Fruit fly (Drosophila melanogaster): ENCODE results near the gene Meltrin.

Meltrin gene

dm6 chr3R:14692230-14692970 is 4.7 kb downstream of the Meltrin start (continued):
- TF ChIP-seq D (optimal IDR thresholded peaks at IDR 0.05): no peak
- TF ChIP-seq D (GFP tag; optimal IDR thresholded peaks at IDR 0.05): peak; percentile 80

- TF ChIP-seq CG3838 (GFP tag; optimal IDR thresholded peaks at IDR 0.05) (no peak), jing (GFP tag; optimal IDR thresholded peaks at IDR 0.05) (no peak), bsh (GFP tag; optimal IDR thresholded peaks at IDR 0.05) (peak in 1 of 2 experiments; percentile 36), bigmax (GFP tag; optimal IDR thresholded peaks at IDR 0.05) (no peak), CG7839 (tag; optimal IDR thresholded peaks at IDR 0.05) (peak; percentile 3), Hmx (GFP tag; optimal IDR thresholded peaks at IDR 0.05) (no peak), Mrtf (GFP tag; IDR thresholded peaks at IDR 0.05) (no peak), D19B (GFP tag; optimal IDR thresholded peaks at IDR 0.05) (no peak), CG13123 (GFP tag; optimal IDR thresholded peaks at IDR 0.05) (no peak), CG6175 (GFP tag; IDR thresholded peaks at IDR 0.05) (no peak), CG1024 (GFP tag; IDR thresholded peaks at IDR 0.05) (no peak), crol (GFP tag; IDR thresholded peaks at IDR 0.05) (no peak), CG9727 (GFP tag; optimal IDR thresholded peaks at IDR 0.05) (peak; percentile 19), fd102C (GFP tag; optimal IDR thresholded peaks at IDR 0.05) (no peak), CG10979 (tag; optimal IDR thresholded peaks at IDR 0.05) (no peak), toy (GFP tag; IDR thresholded peaks at IDR 0.05) (no peak), CG17568 (GFP tag; optimal IDR thresholded peaks at IDR 0.05) (no peak), Adf1 (GFP tag; IDR thresholded peaks at IDR 0.05) (no peak), CG17359 (tag; optimal IDR thresholded peaks at IDR 0.05) (peak; percentile 4), CG31224 (GFP tag; IDR thresholded peaks at IDR 0.05) (no peak), CoRest (tag; optimal IDR thresholded peaks at IDR 0.05) (peak; percentile 24), CG17328 (GFP tag; IDR thresholded peaks at IDR 0.05) (no peak), pan (optimal IDR thresholded peaks at IDR 0.05) (no peak), pan (GFP tag; optimal IDR thresholded peaks at IDR 0.05 in 1 of 2, IDR thresholded peaks at IDR 0.05 in 1 of 2) (no peak), CG12391 (tag; optimal IDR thresholded peaks at IDR 0.05) (peak; percentile 18), ssp (GFP tag; IDR thresholded peaks at IDR 0.05) (no peak), ken (GFP tag; IDR thresholded peaks at IDR 0.05) (no peak), CG6791 (GFP tag; IDR thresholded peaks at IDR 0.05; ENCODE audit: partially characterized antibody) (0 out of 3 replicates have a peak, but pooled peaks have one; percentile 20), z (GFP tag; IDR thresholded peaks at IDR 0.05) (no peak), CG12299 (tag; optimal IDR thresholded peaks at IDR 0.05) (no peak), Sox102F (GFP tag; optimal IDR thresholded peaks at IDR 0.05) (peak; percentile 15), tin (GFP tag; optimal IDR thresholded peaks at IDR 0.05) (no peak), Fer3 (tag; optimal IDR thresholded peaks at IDR 0.05) (no peak), CG13894 (tag; optimal IDR thresholded peaks at IDR 0.05) (no peak), Mad (GFP tag; optimal IDR thresholded peaks at IDR 0.05) (no peak), CG8765 (GFP tag; IDR thresholded peaks at IDR 0.05) (no peak), CG15479 (GFP tag; optimal IDR thresholded peaks at IDR 0.05) (peak; percentile 28), Atf3 (GFP tag; optimal IDR thresholded peaks at IDR 0.05) (no peak), Fer1 (GFP tag; optimal IDR thresholded peaks at IDR 0.05) (no peak), Lpt (GFP tag; optimal IDR thresholded peaks at IDR 0.05) (no peak), CG6654 (GFP tag; optimal IDR thresholded peaks at IDR 0.05) (no peak), BtbVII (GFP tag; optimal IDR thresholded peaks at IDR 0.05) (no peak), CG8944 (GFP tag; optimal IDR thresholded peaks at IDR 0.05) (no peak), Eip74EF (GFP tag; optimal IDR thresholded peaks at IDR 0.05) (no peak), ham (GFP tag; IDR thresholded peaks at IDR 0.05) (no peak)
Measured at dm6 chr3R:14691019-14691777, 5.9 kb downstream of the Meltrin start.

All from whole organism, embryonic.